Worm (Caenorhabditis elegans) whole organism, L4 larva: ENCODE data around the gene pms-2.
A peak's percentile ranks its signal among the peaks of the same experiment; 100 is the strongest.

Source experiments
- F26F4.8 ChIP-seq: fragments of 200-800 bp; sonication (Bioruptor generic); conservative IDR thresholded peaks from 2 replicates; pipeline ENCODE4 v1.3.6; 2022; ENCODE audit warnings: missing genetic modification characterization, missing compliant biosample characterization
- F49E8.2 ChIP-seq: sonication (generic microtip); optimal IDR thresholded peaks from 2 replicates; lab custom pipeline; 2016; ENCODE audit warnings: missing compliant biosample characterization, mild to moderate bottlenecking, missing genetic modification characterization, borderline replicate concordance
- Y75B8A.6 ChIP-seq: fragments of 200-800 bp; sonication (Bioruptor generic); IDR thresholded peaks from 2 replicates; pipeline ENCODE4 v1.3.6; 2022; ENCODE audit warnings: missing genetic modification reagents, missing genetic modification characterization, missing compliant biosample characterization
- ZK337.2 ChIP-seq: fragments of 200-800 bp; sonication (Bioruptor generic); IDR thresholded peaks from 2 replicates; pipeline ENCODE4 v1.3.6; 2022; ENCODE audit warnings: missing genetic modification reagents, missing genetic modification characterization, missing compliant biosample characterization
- aha-1 ChIP-seq: fragments of 150-350 bp; peaks from one replicate; lab custom pipeline; 2014; ENCODE audit warnings: missing biosample characterization, missing genetic modification characterization
- ama-1 ChIP-seq: fragments of 150-350 bp; optimal IDR thresholded peaks from 2 replicates; lab custom pipeline; 2014; ENCODE audit warnings: inconsistent platforms, mixed read lengths
- attf-4 ChIP-seq: sonication (generic microtip); optimal IDR thresholded peaks from 3 replicates; lab custom pipeline; 2017; ENCODE audit warnings: missing biosample characterization, missing genetic modification characterization
- ceh-28 ChIP-seq: fragments of 150-350 bp; optimal IDR thresholded peaks from 2 replicates; lab custom pipeline; 2014; ENCODE audit warnings: missing biosample characterization, missing genetic modification reagents, missing genetic modification characterization
- ceh-32 ChIP-seq: sonication (generic microtip); optimal IDR thresholded peaks from 2 replicates; lab custom pipeline; 2016; ENCODE audit warnings: mild to moderate bottlenecking, missing genetic modification characterization, missing compliant biosample characterization; ENCODE audit not compliant: poor library complexity
- ces-1 ChIP-seq: fragments of 150-350 bp; sonication (generic microtip); optimal IDR thresholded peaks from 4 replicates; lab custom pipeline; 2014; ENCODE audit warnings: missing biosample characterization, missing genetic modification reagents, missing genetic modification characterization
- daf-12 ChIP-seq: fragments of 150-350 bp; optimal IDR thresholded peaks from 2 replicates; lab custom pipeline; 2014; ENCODE audit warnings: missing biosample characterization, missing genetic modification reagents, missing genetic modification characterization
- daf-16 ChIP-seq, 3 experiments: sonication (generic microtip); optimal IDR thresholded peaks; 2 replicates each; lab custom pipeline; 2016 to 2017; ENCODE audit warnings: missing genetic modification characterization in 3 of 3, missing genetic modification reagents in 3 of 3, mild to moderate bottlenecking in 2 of 3, missing compliant biosample characterization in 2 of 3, missing biosample characterization in 1 of 3, moderate library complexity in 1 of 3
- dmd-6 ChIP-seq: fragments of 200-800 bp; sonication (Bioruptor generic); IDR thresholded peaks from 2 replicates; pipeline ENCODE4 v1.3.6; 2022; ENCODE audit warnings: missing genetic modification reagents, missing genetic modification characterization, missing compliant biosample characterization
- dmd-8 ChIP-seq: fragments of 200-800 bp; sonication (Bioruptor generic); IDR thresholded peaks from 2 replicates; pipeline ENCODE4 v1.3.6; 2022; ENCODE audit warnings: missing genetic modification characterization, missing compliant biosample characterization
- dve-1 ChIP-seq: sonication (generic microtip); optimal IDR thresholded peaks from 2 replicates; lab custom pipeline; 2017; ENCODE audit warnings: antibody characterized with exemption, mild to moderate bottlenecking, missing genetic modification characterization, missing compliant biosample characterization; ENCODE audit not compliant: insufficient read depth
- egl-43 ChIP-seq: fragments of 200-800 bp; sonication (Bioruptor generic); IDR thresholded peaks from 2 replicates; pipeline ENCODE4 v1.3.6; 2022; ENCODE audit warnings: missing genetic modification reagents, missing genetic modification characterization, missing compliant biosample characterization
- fkh-10 ChIP-seq: fragments of 150-350 bp; optimal IDR thresholded peaks from 2 replicates; lab custom pipeline; 2014; ENCODE audit warnings: missing biosample characterization, missing genetic modification reagents, missing genetic modification characterization
- hlh-11 ChIP-seq: fragments of 200-800 bp; sonication (Bioruptor generic); optimal IDR thresholded peaks from 2 replicates; lab custom pipeline; 2018; ENCODE audit warnings: mild to moderate bottlenecking, missing genetic modification characterization, missing compliant biosample characterization
- hlh-30 ChIP-seq: sonication (generic microtip); optimal IDR thresholded peaks from 2 replicates; lab custom pipeline; 2017; ENCODE audit warnings: antibody characterized with exemption, mild to moderate bottlenecking, missing genetic modification characterization, missing compliant biosample characterization; ENCODE audit not compliant: insufficient read depth
- lin-1 ChIP-seq: fragments of 200-800 bp; sonication (Bioruptor generic); IDR thresholded peaks from 2 replicates; pipeline ENCODE4 v1.3.6; 2022; ENCODE audit warnings: missing genetic modification reagents, missing genetic modification characterization, missing compliant biosample characterization
- lin-29 ChIP-seq: fragments of 200-800 bp; sonication (Bioruptor generic); IDR thresholded peaks from 2 replicates; pipeline ENCODE4 v1.3.6; 2022; ENCODE audit warnings: missing genetic modification reagents, missing genetic modification characterization, missing compliant biosample characterization
- lin-38 ChIP-seq: fragments of 200-800 bp; sonication (Bioruptor generic); IDR thresholded peaks from 2 replicates; pipeline ENCODE4 v1.3.6; 2022; ENCODE audit warnings: missing genetic modification reagents, missing genetic modification characterization, missing compliant biosample characterization
- lir-3 ChIP-seq: sonication (generic microtip); optimal IDR thresholded peaks from 2 replicates; lab custom pipeline; 2016; ENCODE audit warnings: mild to moderate bottlenecking, missing genetic modification characterization, missing compliant biosample characterization
- lsy-2 ChIP-seq, 2 experiments: fragments of 150-350 bp in 1 of 2; sonication (generic microtip) in 1 of 2; optimal IDR thresholded peaks; 2 replicates each; lab custom pipeline; 2014 to 2017; ENCODE audit warnings: missing biosample characterization in 2 of 2, missing genetic modification characterization in 2 of 2
- madf-5 ChIP-seq, 2 experiments: fragments of 200-800 bp; sonication (Bioruptor generic); IDR thresholded peaks; 2 replicates each; pipeline ENCODE4 v1.3.6; 2022; ENCODE audit warnings: missing compliant biosample characterization in 2 of 2, missing genetic modification characterization in 2 of 2
- mdl-1 ChIP-seq, 2 experiments: fragments of 150-350 bp in 1 of 2; sonication (generic microtip) in 1 of 2; optimal IDR thresholded peaks; 2 replicates each; lab custom pipeline; 2014 to 2017; ENCODE audit warnings: missing biosample characterization in 2 of 2, missing genetic modification characterization in 2 of 2
- mdt-29 ChIP-seq: fragments of 200-800 bp; sonication (Bioruptor generic); IDR thresholded peaks from 2 replicates; pipeline ENCODE4 v1.3.6; 2022; ENCODE audit warnings: missing genetic modification reagents, missing genetic modification characterization, missing compliant biosample characterization
- mep-1 ChIP-seq: fragments of 150-350 bp; sonication (generic microtip); optimal IDR thresholded peaks from 3 replicates; lab custom pipeline; 2014; ENCODE audit warnings: missing biosample characterization, missing genetic modification characterization
- nhr-10 ChIP-seq: fragments of 150-350 bp; optimal IDR thresholded peaks from 2 replicates; lab custom pipeline; 2014; ENCODE audit warnings: missing biosample characterization, missing genetic modification characterization
- nhr-11 ChIP-seq: fragments of 150-350 bp; optimal IDR thresholded peaks from 2 replicates; lab custom pipeline; 2014; ENCODE audit warnings: missing biosample characterization, missing genetic modification characterization
- nhr-28 ChIP-seq: fragments of 150-350 bp; optimal IDR thresholded peaks from 2 replicates; lab custom pipeline; 2014; ENCODE audit warnings: missing biosample characterization, missing genetic modification characterization
- pqm-1 ChIP-seq: sonication (generic microtip); optimal IDR thresholded peaks from 2 replicates; lab custom pipeline; 2017; ENCODE audit warnings: missing biosample characterization, missing genetic modification characterization
- tra-1 ChIP-seq: fragments of 200-800 bp; sonication (Bioruptor generic); IDR thresholded peaks from 2 replicates; pipeline ENCODE4 v1.3.6; 2022; ENCODE audit warnings: missing genetic modification reagents, missing genetic modification characterization, missing compliant biosample characterization
- unc-62 ChIP-seq, 3 experiments: fragments of 150-350 bp in 1 of 3; sonication (generic microtip); optimal IDR thresholded peaks in 2 of 3; peaks in 1 of 3; 1 replicate in 1 of 3; 2 replicates in 2 of 3; lab custom pipeline; 2014 to 2017; ENCODE audit warnings: missing biosample characterization in 3 of 3, missing genetic modification characterization in 3 of 3, missing genetic modification reagents in 3 of 3, missing genotype in 1 of 3
- zfp-3 ChIP-seq: fragments of 200-800 bp; sonication (Bioruptor generic); conservative IDR thresholded peaks from 2 replicates; pipeline ENCODE4 v1.3.6; 2022; ENCODE audit warnings: missing genetic modification reagents, missing genetic modification characterization, missing compliant biosample characterization

pms-2 gene

ce11 chrV:11536667-11537066 lies 33.7 kb downstream of the pms-2 start:
- TF ChIP-seq nhr-11 (tag; lab: Kevin White, UChicago): no peak
- TF ChIP-seq madf-5 (GFP tag; IDR thresholded peaks at IDR 0.05; lab: Robert Waterston, UW): no peak
- TF ChIP-seq tra-1 (GFP tag; lab: Robert Waterston, UW): no peak
- TF ChIP-seq lir-3 (tag; lab: Kevin White, UChicago): no peak
- no peak for TF ChIP-seq lin-29
- TF ChIP-seq attf-4 (tag; lab: Kevin White, UChicago): no peak
- no peak for TF ChIP-seq dmd-8
- TF ChIP-seq fkh-10 (GFP tag; lab: Kevin White, UChicago): no peak
- TF ChIP-seq lin-38 (GFP tag; lab: Robert Waterston, UW): no peak
- 0 out of 2 replicates have a peak, but pooled peaks have one; percentile 19 for TF ChIP-seq Y75B8A.6 (GFP tag; lab: Robert Waterston, UW)
- peak in 1 of 2 experiments; percentile 85 for TF ChIP-seq unc-62 (GFP tag; optimal IDR thresholded peaks at IDR 0.05 in 1 of 2; lab: Kevin White, UChicago)
- TF ChIP-seq unc-62 (tag; optimal IDR thresholded peaks at IDR 0.05; lab: Kevin White, UChicago): no peak
- TF ChIP-seq ZK337.2 (GFP tag; lab: Robert Waterston, UW): no peak
- TF ChIP-seq F49E8.2: no peak
- no peak for TF ChIP-seq zfp-3 (GFP tag; lab: Robert Waterston, UW)
- no peak for TF ChIP-seq mdt-29 (GFP tag; lab: Robert Waterston, UW)
- 0 out of 2 replicates have a peak, but pooled peaks have one; percentile 28 for TF ChIP-seq F26F4.8
- no peak for TF ChIP-seq mdl-1 (tag; optimal IDR thresholded peaks at IDR 0.05; lab: Kevin White, UChicago)
- no peak for TF ChIP-seq nhr-10
- no peak for TF ChIP-seq daf-16 (GFP tag; optimal IDR thresholded peaks at IDR 0.05; lab: Kevin White, UChicago)
- TF ChIP-seq daf-16 (tag; optimal IDR thresholded peaks at IDR 0.05; lab: Kevin White, UChicago): no peak
- no peak for TF ChIP-seq ceh-32 (tag; lab: Kevin White, UChicago)
- TF ChIP-seq, all 104 proteins: peak for 3

ce11 chrV:11535504-11536062 lies 34.8 kb downstream of the pms-2 start:
- TF ChIP-seq dmd-6 (peak; percentile 78), aha-1 (tag; lab: Kevin White, UChicago) (no peak), hlh-11 (tag; lab: Kevin White, UChicago) (peak; percentile 85), lin-29 (no peak), pqm-1 (tag; lab: Kevin White, UChicago) (peak; percentile 82), lin-1 (GFP tag; lab: Robert Waterston, UW) (0 out of 2 replicates have a peak, but pooled peaks have one; percentile 18), unc-62 (GFP tag; optimal IDR thresholded peaks at IDR 0.05 in 1 of 2; lab: Kevin White, UChicago) (peak in 1 of 2 experiments; percentile 36), unc-62 (tag; optimal IDR thresholded peaks at IDR 0.05; lab: Kevin White, UChicago) (no peak), lsy-2 (tag; optimal IDR thresholded peaks at IDR 0.05; lab: Kevin White, UChicago) (peak in 1 of 2 experiments; percentile 3), daf-16 (GFP tag; optimal IDR thresholded peaks at IDR 0.05; lab: Kevin White, UChicago) (no peak), daf-16 (tag; optimal IDR thresholded peaks at IDR 0.05; lab: Kevin White, UChicago) (peak; percentile 42), nhr-28 (tag; lab: Kevin White, UChicago) (peak; percentile 74), egl-43 (GFP tag; lab: Robert Waterston, UW) (peak; percentile 6; the same call in 1 of the 2 replicates), ama-1 (lab: Kevin White, UChicago) (peak; percentile 35), dve-1 (peak; percentile 33), mep-1 (tag; lab: Kevin White, UChicago) (peak; percentile 12), hlh-30 (peak; percentile 27), mdl-1 (tag; optimal IDR thresholded peaks at IDR 0.05; lab: Kevin White, UChicago) (peak in 1 of 2 experiments; percentile 15), F26F4.8 (no peak), daf-12 (no peak), ceh-28 (tag; lab: Kevin White, UChicago) (no peak), ces-1 (GFP tag; lab: Kevin White, UChicago) (no peak)
